Worm (Caenorhabditis elegans) whole organism, L2 larva: ENCODE data around the gene col-180.

ENCODE experiments used
- C34F6.9 ChIP-seq: fragments of 150-350 bp; optimal IDR thresholded peaks from 2 replicates; lab custom pipeline; 2014; ENCODE audit warnings: missing biosample characterization, missing genetic modification characterization
- F13H6.1 ChIP-seq: sonication (generic microtip); optimal IDR thresholded peaks from 2 replicates; lab custom pipeline; 2016; ENCODE audit warnings: missing genetic modification characterization, missing compliant biosample characterization
- R02D3.7 ChIP-seq: fragments of 150-350 bp; optimal IDR thresholded peaks from 2 replicates; lab custom pipeline; 2014; ENCODE audit warnings: missing biosample characterization, missing genetic modification characterization
- Y55F3AM.14 ChIP-seq: fragments of 200-800 bp; sonication (Bioruptor generic); optimal IDR thresholded peaks from 2 replicates; lab custom pipeline; 2018; ENCODE audit warnings: mild to moderate bottlenecking, missing genetic modification characterization, missing compliant biosample characterization
- ZK546.5 ChIP-seq: sonication (generic microtip); optimal IDR thresholded peaks from 2 replicates; lab custom pipeline; 2017; ENCODE audit warnings: missing biosample characterization, missing genetic modification characterization
- aly-2 ChIP-seq: fragments of 150-350 bp; optimal IDR thresholded peaks from 2 replicates; lab custom pipeline; 2014; ENCODE audit warnings: missing biosample characterization, missing genetic modification characterization
- ama-1 ChIP-seq: fragments of 150-350 bp; optimal IDR thresholded peaks from 2 replicates; lab custom pipeline; 2018; ENCODE audit warnings: inconsistent platforms
- blmp-1 ChIP-seq: sonication (generic microtip); optimal IDR thresholded peaks from 2 replicates; lab custom pipeline; 2017; ENCODE audit warnings: missing genetic modification characterization, mild to moderate bottlenecking, missing compliant biosample characterization, antibody characterized with exemption, moderate library complexity; ENCODE audit not compliant: insufficient read depth
- ceh-16 ChIP-seq: fragments of 150-350 bp; optimal IDR thresholded peaks from 2 replicates; lab custom pipeline; 2014; ENCODE audit warnings: missing biosample characterization, missing genetic modification characterization
- ceh-82 ChIP-seq: fragments of 150-350 bp; optimal IDR thresholded peaks from 2 replicates; lab custom pipeline; 2014; ENCODE audit warnings: missing biosample characterization, missing genetic modification characterization
- crh-2 ChIP-seq: sonication (generic microtip); optimal IDR thresholded peaks from 2 replicates; lab custom pipeline; 2017; ENCODE audit warnings: missing biosample characterization, missing genetic modification characterization
- dmd-4 ChIP-seq: sonication (generic microtip); optimal IDR thresholded peaks from 2 replicates; lab custom pipeline; 2017; ENCODE audit warnings: missing biosample characterization, missing genetic modification characterization
- egl-27 ChIP-seq: sonication (generic microtip); optimal IDR thresholded peaks from 3 replicates; lab custom pipeline; 2017; ENCODE audit warnings: missing biosample characterization, missing genetic modification reagents, missing genetic modification characterization
- elt-1 ChIP-seq: fragments of 150-350 bp; optimal IDR thresholded peaks from 2 replicates; lab custom pipeline; 2014; ENCODE audit warnings: missing biosample characterization, missing genetic modification characterization
- elt-3 ChIP-seq: sonication (generic microtip); optimal IDR thresholded peaks from 2 replicates; lab custom pipeline; 2017; ENCODE audit warnings: missing biosample characterization, missing genetic modification characterization
- fos-1 ChIP-seq: fragments of 150-350 bp; optimal IDR thresholded peaks from 2 replicates; lab custom pipeline; 2014; ENCODE audit warnings: missing biosample characterization, missing genetic modification characterization
- gmeb-1 ChIP-seq: fragments of 150-350 bp; optimal IDR thresholded peaks from 2 replicates; lab custom pipeline; 2014; ENCODE audit warnings: missing biosample characterization, missing genetic modification characterization
- lin-11 ChIP-seq: fragments of 150-350 bp; sonication (generic microtip); optimal IDR thresholded peaks from 2 replicates; lab custom pipeline; 2014; ENCODE audit warnings: missing biosample characterization, missing genetic modification characterization, inconsistent platforms, mixed read lengths
- lin-13 ChIP-seq: fragments of 150-350 bp; optimal IDR thresholded peaks from 2 replicates; lab custom pipeline; 2014; ENCODE audit warnings: missing biosample characterization, missing genetic modification reagents, missing genetic modification characterization
- lsy-2 ChIP-seq, 2 experiments: fragments of 150-350 bp in 1 of 2; sonication (generic microtip) in 1 of 2; optimal IDR thresholded peaks; 2 replicates each; lab custom pipeline; 2014 to 2017; ENCODE audit warnings: missing biosample characterization in 2 of 2, missing genetic modification characterization in 2 of 2
- mab-5 ChIP-seq: fragments of 150-350 bp; optimal IDR thresholded peaks from 2 replicates; lab custom pipeline; 2014; ENCODE audit warnings: missing biosample characterization, missing genetic modification characterization
- mbf-1 ChIP-seq: sonication (generic microtip); optimal IDR thresholded peaks from 2 replicates; lab custom pipeline; 2017; ENCODE audit warnings: missing biosample characterization, missing genetic modification characterization
- mdl-1 ChIP-seq, 2 experiments: fragments of 150-350 bp in 1 of 2; sonication (generic microtip) in 1 of 2; optimal IDR thresholded peaks; 2 replicates each; lab custom pipeline; 2017; ENCODE audit warnings: missing biosample characterization in 2 of 2, missing genetic modification characterization in 2 of 2
- nhr-10 ChIP-seq: sonication (generic microtip); optimal IDR thresholded peaks from 2 replicates; lab custom pipeline; 2017; ENCODE audit warnings: missing biosample characterization, missing genetic modification characterization
- nhr-11 ChIP-seq: fragments of 150-350 bp; optimal IDR thresholded peaks from 2 replicates; lab custom pipeline; 2014; ENCODE audit warnings: missing biosample characterization, missing genetic modification characterization
- nhr-12 ChIP-seq: fragments of 150-350 bp; optimal IDR thresholded peaks from 2 replicates; lab custom pipeline; 2014; ENCODE audit warnings: missing biosample characterization, missing genetic modification characterization
- nhr-129 ChIP-seq: fragments of 150-350 bp; optimal IDR thresholded peaks from 2 replicates; lab custom pipeline; 2014; ENCODE audit warnings: missing biosample characterization, missing genetic modification characterization
- nhr-21 ChIP-seq: fragments of 150-350 bp; optimal IDR thresholded peaks from 2 replicates; lab custom pipeline; 2014; ENCODE audit warnings: missing biosample characterization, missing genetic modification characterization
- nhr-23 ChIP-seq: fragments of 150-350 bp; optimal IDR thresholded peaks from 2 replicates; lab custom pipeline; 2014; ENCODE audit warnings: missing biosample characterization, missing genetic modification reagents, missing genetic modification characterization
- nhr-25 ChIP-seq: fragments of 150-350 bp; sonication (generic microtip); optimal IDR thresholded peaks from 3 replicates; lab custom pipeline; 2014; ENCODE audit warnings: missing biosample characterization, missing genetic modification characterization
- nhr-6 ChIP-seq: fragments of 150-350 bp; optimal IDR thresholded peaks from 2 replicates; lab custom pipeline; 2014; ENCODE audit warnings: missing biosample characterization, missing genetic modification characterization
- nhr-77 ChIP-seq: fragments of 150-350 bp; optimal IDR thresholded peaks from 2 replicates; lab custom pipeline; 2014; ENCODE audit warnings: missing biosample characterization, missing genetic modification characterization
- peb-1 ChIP-seq: fragments of 150-350 bp; optimal IDR thresholded peaks from 2 replicates; lab custom pipeline; 2014; ENCODE audit warnings: missing biosample characterization, missing genetic modification characterization
- sem-4 ChIP-seq: fragments of 150-350 bp; optimal IDR thresholded peaks from 2 replicates; lab custom pipeline; 2014; ENCODE audit warnings: missing biosample characterization, missing genetic modification reagents, missing genetic modification characterization
- skn-1 ChIP-seq: sonication (generic microtip); optimal IDR thresholded peaks from 2 replicates; lab custom pipeline; 2017; ENCODE audit warnings: missing biosample characterization, missing genetic modification characterization
- sma-3 ChIP-seq: sonication (generic microtip); optimal IDR thresholded peaks from 2 replicates; lab custom pipeline; 2016; ENCODE audit warnings: missing genetic modification reagents, missing genetic modification characterization, missing compliant biosample characterization
- sma-9 ChIP-seq, 2 experiments: fragments of 150-350 bp in 1 of 2; sonication (generic microtip) in 1 of 2; optimal IDR thresholded peaks; 2 replicates each; lab custom pipeline; 2014 to 2016; ENCODE audit warnings: missing genetic modification characterization in 2 of 2, mild to moderate bottlenecking in 1 of 2, missing biosample characterization in 1 of 2, missing compliant biosample characterization in 1 of 2, missing genetic modification reagents in 1 of 2, moderate library complexity in 1 of 2
- snpc-4 ChIP-seq: fragments of 150-350 bp; optimal IDR thresholded peaks from 2 replicates; lab custom pipeline; 2014; ENCODE audit warnings: missing biosample characterization, missing genetic modification characterization
- unc-39 ChIP-seq: fragments of 150-350 bp; optimal IDR thresholded peaks from 2 replicates; lab custom pipeline; 2014; ENCODE audit warnings: missing biosample characterization, missing genetic modification characterization
- unc-55 ChIP-seq: fragments of 150-350 bp; sonication (generic microtip); optimal IDR thresholded peaks from 3 replicates; lab custom pipeline; 2014; ENCODE audit warnings: missing biosample characterization, missing genetic modification reagents, missing genetic modification characterization
- unc-62 ChIP-seq: fragments of 150-350 bp; optimal IDR thresholded peaks from 2 replicates; lab custom pipeline; 2014; ENCODE audit warnings: missing biosample characterization, missing genetic modification reagents, missing genetic modification characterization
- zag-1 ChIP-seq: fragments of 150-350 bp; optimal IDR thresholded peaks from 2 replicates; lab custom pipeline; 2014; ENCODE audit warnings: missing biosample characterization, missing genetic modification characterization
- ztf-1 ChIP-seq: fragments of 200-800 bp; sonication (Bioruptor generic); conservative IDR thresholded peaks from 2 replicates; pipeline ENCODE4 v1.3.6; 2022; ENCODE audit warnings: missing genetic modification characterization, missing compliant biosample characterization
- ztf-11 ChIP-seq: sonication (generic microtip); optimal IDR thresholded peaks from 2 replicates; lab custom pipeline; 2017; ENCODE audit warnings: missing biosample characterization, missing genetic modification characterization
- ztf-4 ChIP-seq: fragments of 150-350 bp; optimal IDR thresholded peaks from 2 replicates; lab custom pipeline; 2014; ENCODE audit warnings: missing biosample characterization, missing genetic modification characterization

The col-180 gene

DNA sequence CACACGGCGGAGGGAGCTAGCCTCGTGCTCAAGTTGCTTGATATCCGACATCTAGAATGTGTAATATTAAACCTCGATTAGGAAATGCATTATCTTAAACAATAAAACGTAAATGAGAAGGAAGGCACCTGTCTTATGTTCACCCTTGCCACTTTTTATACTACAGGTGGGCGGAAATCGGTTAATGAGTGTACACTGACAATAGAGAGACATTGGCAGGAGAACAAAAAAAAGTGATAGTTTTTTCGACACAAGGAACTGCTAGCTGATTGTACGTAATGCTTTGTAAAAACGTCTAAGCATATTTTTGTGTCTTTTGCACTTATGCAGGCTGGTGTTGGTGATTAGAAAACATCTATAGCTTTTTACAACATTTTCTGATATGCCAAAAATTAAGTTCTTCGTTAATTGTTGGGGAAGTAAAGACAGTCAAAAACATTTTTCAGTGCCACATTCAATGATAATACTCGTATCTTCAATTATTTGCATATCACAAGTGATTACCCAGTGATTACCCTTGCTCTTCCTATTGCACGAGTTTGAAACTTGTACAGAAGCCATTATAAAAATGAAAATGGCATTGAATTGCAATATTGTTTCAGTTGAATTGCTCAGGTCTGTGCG lies at the start of gene col-180:
col-180 (minus strand) TSS at position 51 of the 624 bp plus-strand sequence.
- TF ChIP-seq nhr-10 (tag; lab: Kevin White, UChicago), result no peak
- no peak for TF ChIP-seq nhr-129 (tag; lab: Kevin White, UChicago)
- no peak for TF ChIP-seq gmeb-1 (tag; lab: Kevin White, UChicago)
- TF ChIP-seq sma-9 (GFP tag; optimal IDR thresholded peaks at IDR 0.05; lab: Kevin White, UChicago), result no peak
- no peak for TF ChIP-seq sma-9 (tag; optimal IDR thresholded peaks at IDR 0.05; lab: Kevin White, UChicago)
- no peak for TF ChIP-seq peb-1 (tag; lab: Kevin White, UChicago)
- TF ChIP-seq mdl-1 (tag; optimal IDR thresholded peaks at IDR 0.05; lab: Kevin White, UChicago), result no peak
- no peak for TF ChIP-seq ceh-82
- no peak for TF ChIP-seq nhr-23 (tag; lab: Kevin White, UChicago)
- no peak for TF ChIP-seq blmp-1 (tag; lab: Kevin White, UChicago)
- no peak for TF ChIP-seq nhr-11 (tag; lab: Kevin White, UChicago)
- TF ChIP-seq fos-1 (tag; lab: Kevin White, UChicago), result no peak

DNA sequence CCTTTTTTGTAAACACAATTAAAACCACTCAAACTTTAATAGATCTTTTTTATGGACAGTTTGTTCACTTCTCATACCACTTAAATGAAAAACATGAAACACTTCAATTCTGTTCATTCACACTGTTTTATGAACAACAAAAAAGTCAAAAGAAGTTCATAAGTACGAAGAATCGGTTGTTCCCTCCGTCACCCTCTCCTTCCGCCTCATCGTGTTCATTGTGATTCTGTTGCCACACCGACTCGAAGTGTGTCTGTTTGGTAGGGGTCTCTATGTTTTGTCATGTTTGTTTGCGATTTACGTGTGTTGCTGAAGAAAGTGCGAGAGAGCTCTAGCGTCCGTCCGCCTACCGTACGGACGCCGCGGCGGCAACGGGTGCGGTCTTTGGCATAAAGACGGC lies 46.7 kb upstream of the col-180 start, which contains the start of gene lact-7:
lact-7 (plus strand) TSS at position 301 of the 400 bp plus-strand sequence.
- TF ChIP-seq ceh-16 (tag; lab: Kevin White, UChicago) (no peak), peb-1 (tag; lab: Kevin White, UChicago) (no peak), nhr-77 (tag; lab: Kevin White, UChicago) (no peak), F13H6.1 (no peak), blmp-1 (tag; lab: Kevin White, UChicago) (no peak), unc-39 (tag; lab: Kevin White, UChicago) (no peak), aly-2 (no peak), crh-2 (tag; lab: Kevin White, UChicago) (no peak), nhr-23 (tag; lab: Kevin White, UChicago) (no peak), ceh-82 (no peak), ztf-1 (GFP tag; lab: Robert Waterston, UW) (no peak), unc-55 (no peak), nhr-6 (tag; lab: Kevin White, UChicago) (no peak), C34F6.9 (tag; lab: Kevin White, UChicago) (no peak), nhr-11 (tag; lab: Kevin White, UChicago) (no peak), nhr-129 (tag; lab: Kevin White, UChicago) (no peak)

DNA sequence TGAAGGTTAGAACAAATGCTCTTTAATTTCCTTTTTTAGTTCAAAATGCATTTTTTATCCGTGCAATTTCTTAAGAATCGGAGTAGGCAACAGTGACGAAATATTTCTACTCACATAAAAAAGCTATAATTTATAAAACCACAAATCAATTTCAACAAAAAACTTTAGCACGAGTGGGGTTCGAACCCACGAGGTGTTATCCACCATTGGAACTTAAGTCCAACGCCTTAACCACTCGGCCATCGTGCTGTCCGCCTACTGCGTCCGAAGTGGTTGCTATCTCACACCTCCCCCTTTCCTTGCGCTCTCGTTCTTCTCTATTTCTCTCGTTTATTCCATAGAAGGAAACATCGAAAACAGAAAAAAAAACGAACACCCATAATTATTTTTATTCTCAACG lies 45.6 kb upstream of the col-180 start:
- TF ChIP-seq egl-27 (tag; lab: Kevin White, UChicago) (peak; percentile 55), skn-1 (peak; percentile 18), unc-62 (no peak), C34F6.9 (tag; lab: Kevin White, UChicago) (peak; percentile 63), nhr-21 (tag; lab: Kevin White, UChicago) (peak; percentile 35), snpc-4 (tag; lab: Kevin White, UChicago) (peak; percentile 15), crh-2 (tag; lab: Kevin White, UChicago) (peak; percentile 65), nhr-25 (tag; lab: Kevin White, UChicago) (no peak), lsy-2 (tag; optimal IDR thresholded peaks at IDR 0.05; lab: Kevin White, UChicago) (no peak), ZK546.5 (tag; lab: Kevin White, UChicago) (no peak), aly-2 (no peak), ceh-82 (no peak), gmeb-1 (tag; lab: Kevin White, UChicago) (no peak), Y55F3AM.14 (GFP tag; lab: Kevin White, UChicago) (no peak), ztf-4 (tag; lab: Kevin White, UChicago) (peak; percentile 29), sma-9 (GFP tag; optimal IDR thresholded peaks at IDR 0.05; lab: Kevin White, UChicago) (peak; percentile 87), sma-9 (tag; optimal IDR thresholded peaks at IDR 0.05; lab: Kevin White, UChicago) (no peak), nhr-10 (tag; lab: Kevin White, UChicago) (no peak), lin-11 (tag; lab: Kevin White, UChicago) (peak; percentile 50), nhr-11 (tag; lab: Kevin White, UChicago) (peak; percentile 2), F13H6.1 (peak; percentile 64), mbf-1 (tag; lab: Kevin White, UChicago) (no peak), dmd-4 (tag; lab: Kevin White, UChicago) (no peak), ztf-1 (GFP tag; lab: Robert Waterston, UW) (no peak), nhr-129 (tag; lab: Kevin White, UChicago) (peak; percentile 74), unc-39 (tag; lab: Kevin White, UChicago) (no peak), zag-1 (tag; lab: Kevin White, UChicago) (peak; percentile 60), fos-1 (tag; lab: Kevin White, UChicago) (peak; percentile 68), mab-5 (tag; lab: Kevin White, UChicago) (peak; percentile 11), ztf-11 (no peak), nhr-12 (no peak), nhr-6 (tag; lab: Kevin White, UChicago) (peak; percentile 56), unc-55 (peak; percentile 91), sem-4 (peak; percentile 15), ama-1 (no peak), blmp-1 (tag; lab: Kevin White, UChicago) (no peak), sma-3 (GFP tag; lab: Kevin White, UChicago) (no peak), elt-3 (tag; lab: Kevin White, UChicago) (no peak), R02D3.7 (tag; lab: Kevin White, UChicago) (no peak), elt-1 (tag; lab: Kevin White, UChicago) (no peak), mdl-1 (tag; optimal IDR thresholded peaks at IDR 0.05; lab: Kevin White, UChicago) (peak in 1 of 2 experiments; percentile 58), lin-13 (GFP tag; lab: Kevin White, UChicago) (peak; percentile 75)
